Fruit fly (Drosophila melanogaster): ENCODE measurements around the gene Rac1.

DNA sequence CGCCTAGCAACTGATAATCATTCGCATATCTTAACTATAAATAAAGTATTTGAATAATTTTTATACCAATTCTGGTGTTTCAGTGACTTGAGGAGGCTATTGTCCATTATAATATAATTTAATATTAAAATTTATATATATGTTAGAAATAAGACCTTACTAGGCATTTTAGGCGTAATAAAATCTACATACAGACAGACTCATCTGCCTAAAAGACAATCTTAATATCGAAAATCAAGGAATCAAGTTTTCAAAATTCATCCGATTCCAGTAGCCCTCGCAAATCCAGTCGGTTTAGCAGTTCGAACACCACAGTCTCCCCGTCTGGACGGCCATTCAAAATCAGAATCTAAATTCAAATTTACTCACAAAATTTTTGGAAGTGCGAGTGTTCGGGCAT is 50.8 kb downstream of the Rac1 start, which contains the start of the genes CG9130 and CG9133:
- TF ChIP-seq rn (GFP tag; IDR thresholded peaks at IDR 0.05) (no peak), Ets98B (GFP tag; IDR thresholded peaks at IDR 0.05) (no peak)
